In the genomic region with DNA sequence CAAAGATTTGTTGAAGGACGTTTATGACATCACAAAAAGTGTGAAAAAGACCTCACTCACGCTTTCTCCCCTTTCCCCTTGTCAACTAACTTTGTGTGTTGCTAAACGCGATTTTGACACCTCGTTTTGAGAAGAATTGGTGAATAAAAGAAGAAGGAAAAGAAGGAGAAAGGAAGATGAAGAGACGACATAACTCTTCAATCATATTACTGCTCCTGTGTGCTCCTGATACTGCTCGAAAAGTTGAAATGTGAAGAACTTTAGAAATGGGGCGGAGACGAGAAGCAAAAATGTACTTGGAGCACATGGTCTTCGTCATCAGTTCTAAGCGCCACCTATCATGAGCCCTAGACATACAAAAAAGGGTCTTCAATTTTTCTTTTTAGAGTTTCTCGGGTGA, we compare ENCODE assay signal across 4 worm cellular contexts.
TF ChIP-seq lines count a peak whose summit lies in the region.

No protein-coding gene starts in this region.

TF ChIP-seq in whole organism, L1 larva, 84 proteins besides CTCF, POLR2A, EP300 and RAD21:
- TF ChIP-seq fos-1 (tag; optimal IDR thresholded peaks at IDR 0.05; lab: Kevin White, UChicago) (no peak), fkh-10 (GFP tag; optimal IDR thresholded peaks at IDR 0.05; lab: Kevin White, UChicago) (peak; percentile 82), lin-14 (GFP tag; optimal IDR thresholded peaks at IDR 0.05; lab: Kevin White, UChicago) (peak; percentile 42)

TF ChIP-seq in whole organism, L4 larva, 104 proteins besides CTCF, POLR2A, EP300 and RAD21:
- TF ChIP-seq arid-1 (GFP tag; conservative IDR thresholded peaks at IDR 0.05; lab: Robert Waterston, UW) (no peak), fkh-10 (GFP tag; optimal IDR thresholded peaks at IDR 0.05; lab: Kevin White, UChicago) (peak; percentile 48)
TF ChIP-seq in whole organism, L4 larva: peak in this region for 1.

TF ChIP-seq in whole organism, late embryonic, 69 proteins besides CTCF, POLR2A, EP300 and RAD21:
- TF ChIP-seq unc-42 (tag; optimal IDR thresholded peaks at IDR 0.05; lab: Kevin White, UChicago) (peak; percentile 63), fkh-10 (GFP tag; optimal IDR thresholded peaks at IDR 0.05; lab: Kevin White, UChicago) (no peak)

TF ChIP-seq in whole organism, mixed stage, embryonic, 35 proteins besides CTCF, POLR2A, EP300 and RAD21:
- TF ChIP-seq ztf-11 (tag; optimal IDR thresholded peaks at IDR 0.05; lab: Kevin White, UChicago) (no peak), ceh-39 (tag; optimal IDR thresholded peaks at IDR 0.05; lab: Kevin White, UChicago) (no peak), zip-8 (tag; optimal IDR thresholded peaks at IDR 0.05; lab: Kevin White, UChicago) (no peak), ces-1 (GFP tag; optimal IDR thresholded peaks at IDR 0.05; lab: Kevin White, UChicago) (peak; percentile 44)
